Fruit fly (Drosophila melanogaster) Kc167 (cell line): ENCODE measurements around the gene CG5157.

ENCODE experiments used
- Myc ChIP-seq: fragments of >200 bp; optimal IDR thresholded peaks from 2 replicates; lab custom pipeline; 2017; ENCODE audit warnings: missing external identifiers
- Sin3A ChIP-seq: fragments of >200 bp; optimal IDR thresholded peaks from 2 replicates; lab custom pipeline; 2018; ENCODE audit warnings: missing external identifiers
- h ChIP-seq: fragments of >200 bp; optimal IDR thresholded peaks from 3 replicates; lab custom pipeline; 2018; ENCODE audit warnings: missing external identifiers
- insv ChIP-seq: fragments of >200 bp; optimal IDR thresholded peaks from 3 replicates; lab custom pipeline; 2018; ENCODE audit warnings: missing external identifiers
- psq ChIP-seq: fragments of >200 bp; optimal IDR thresholded peaks from 2 replicates; lab custom pipeline; 2017; ENCODE audit warnings: missing external identifiers
- ttk ChIP-seq: sonication (Bioruptor generic); optimal IDR thresholded peaks from 2 replicates; lab custom pipeline; 2017; ENCODE audit warnings: missing external identifiers

DNA sequence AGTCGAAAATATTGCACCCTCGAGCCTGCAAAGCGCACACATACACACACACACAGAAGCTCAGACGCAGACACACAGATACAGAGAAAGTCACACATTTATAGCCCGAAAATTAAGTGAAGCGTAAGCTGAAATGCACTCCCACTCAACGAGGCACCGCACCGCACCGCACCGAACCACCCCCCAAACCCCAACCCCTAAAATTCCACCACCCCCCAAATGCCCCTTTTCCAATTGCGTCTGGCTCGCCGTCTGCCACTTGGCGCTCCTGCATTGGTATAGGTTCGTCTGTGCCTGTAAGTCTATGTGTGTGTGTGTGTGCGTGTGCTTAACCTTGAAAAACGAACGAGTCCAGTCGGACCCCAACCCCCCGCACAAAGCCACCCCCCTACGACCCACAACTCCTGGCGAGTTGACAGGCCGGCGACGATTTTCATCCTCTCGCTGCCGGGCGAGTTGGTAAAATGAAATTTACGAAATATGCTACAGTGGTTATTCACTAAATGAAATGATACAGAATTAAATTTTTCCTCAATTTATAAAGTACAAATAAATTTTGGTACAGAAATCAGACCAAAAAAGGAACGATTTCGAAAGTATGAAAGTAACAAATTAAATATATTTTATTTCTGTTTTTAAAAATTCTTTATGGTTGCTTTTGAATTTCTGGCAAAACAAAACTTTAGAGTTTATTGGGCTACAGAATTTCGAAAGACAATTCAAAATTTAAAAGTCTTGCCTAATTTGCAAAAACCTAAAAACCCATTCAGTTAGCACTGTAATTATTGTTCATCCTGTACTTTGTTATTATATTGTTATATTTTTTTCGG, 45.2 kb upstream of the CG5157 start:
- TF ChIP-seq psq (lab: Kevin White, UChicago) (no peak), Sin3A (lab: Kevin White, UChicago) (no peak), h (lab: Kevin White, UChicago) (no peak), insv (no peak), ttk (no peak), Myc (lab: Kevin White, UChicago) (no peak)
